Worm (Caenorhabditis elegans): Measurements from ENCODE around the gene C04B4.5.

DNA sequence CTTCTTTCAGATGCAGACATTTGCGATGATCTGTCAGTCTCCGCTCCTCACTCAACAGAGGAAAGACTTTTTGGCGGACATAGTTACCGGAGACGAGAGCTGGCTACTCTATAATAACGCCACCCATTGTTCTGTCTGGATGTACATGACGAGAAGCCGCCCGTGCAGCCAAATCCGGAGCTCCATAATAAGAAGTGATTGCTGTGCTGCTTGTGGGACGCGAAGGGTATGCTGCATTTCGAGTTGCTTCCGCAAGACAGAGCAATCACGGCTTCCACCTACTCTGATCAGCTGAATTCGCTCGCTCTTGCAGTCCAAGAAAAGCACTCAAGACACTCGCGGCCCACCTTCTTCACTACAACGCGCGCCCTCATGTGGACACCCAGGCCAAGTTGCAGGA, 25.6 kb upstream of the C04B4.5 start:
- no peak for TF ChIP-seq unc-62 (GFP tag; optimal IDR thresholded peaks at IDR 0.05)
- TF ChIP-seq lin-13 (tag; optimal IDR thresholded peaks at IDR 0.05), result no peak
- no peak for TF ChIP-seq ztf-11 (tag; optimal IDR thresholded peaks at IDR 0.05)
- no peak for TF ChIP-seq snpc-4 (tag; optimal IDR thresholded peaks at IDR 0.05)
- no peak for TF ChIP-seq nhr-28 (tag; optimal IDR thresholded peaks at IDR 0.05)
- TF ChIP-seq mep-1 (tag; optimal IDR thresholded peaks at IDR 0.05), result no peak
- no peak for TF ChIP-seq elt-3 (tag; optimal IDR thresholded peaks at IDR 0.05)
- TF ChIP-seq ceh-39 (tag; optimal IDR thresholded peaks at IDR 0.05), result no peak

Measured in whole organism, mixed stage, embryonic.